Worm (Caenorhabditis elegans) whole organism, L2 larva: Measurements from ENCODE around the gene F43C11.8.

Experiments used
- C34F6.9 ChIP-seq: fragments of 150-350 bp; optimal IDR thresholded peaks from 2 replicates; lab custom pipeline; 2014; ENCODE audit warnings: missing biosample characterization, missing genetic modification characterization
- F13H6.1 ChIP-seq: sonication (generic microtip); optimal IDR thresholded peaks from 2 replicates; lab custom pipeline; 2016; ENCODE audit warnings: missing genetic modification characterization, missing compliant biosample characterization
- Y55F3AM.14 ChIP-seq: fragments of 200-800 bp; sonication (Bioruptor generic); optimal IDR thresholded peaks from 2 replicates; lab custom pipeline; 2018; ENCODE audit warnings: mild to moderate bottlenecking, missing genetic modification characterization, missing compliant biosample characterization
- alr-1 ChIP-seq: fragments of 150-350 bp; optimal IDR thresholded peaks from 2 replicates; lab custom pipeline; 2014; ENCODE audit warnings: missing biosample characterization, missing genetic modification characterization
- aly-2 ChIP-seq: fragments of 150-350 bp; optimal IDR thresholded peaks from 2 replicates; lab custom pipeline; 2014; ENCODE audit warnings: missing biosample characterization, missing genetic modification characterization
- ceh-16 ChIP-seq: fragments of 150-350 bp; optimal IDR thresholded peaks from 2 replicates; lab custom pipeline; 2014; ENCODE audit warnings: missing biosample characterization, missing genetic modification characterization
- ceh-82 ChIP-seq: fragments of 150-350 bp; optimal IDR thresholded peaks from 2 replicates; lab custom pipeline; 2014; ENCODE audit warnings: missing biosample characterization, missing genetic modification characterization
- crh-2 ChIP-seq: sonication (generic microtip); optimal IDR thresholded peaks from 2 replicates; lab custom pipeline; 2017; ENCODE audit warnings: missing biosample characterization, missing genetic modification characterization
- dmd-4 ChIP-seq: sonication (generic microtip); optimal IDR thresholded peaks from 2 replicates; lab custom pipeline; 2017; ENCODE audit warnings: missing biosample characterization, missing genetic modification characterization
- egl-27 ChIP-seq: sonication (generic microtip); optimal IDR thresholded peaks from 3 replicates; lab custom pipeline; 2017; ENCODE audit warnings: missing biosample characterization, missing genetic modification reagents, missing genetic modification characterization
- elt-1 ChIP-seq: fragments of 150-350 bp; optimal IDR thresholded peaks from 2 replicates; lab custom pipeline; 2014; ENCODE audit warnings: missing biosample characterization, missing genetic modification characterization
- elt-3 ChIP-seq: sonication (generic microtip); optimal IDR thresholded peaks from 2 replicates; lab custom pipeline; 2017; ENCODE audit warnings: missing biosample characterization, missing genetic modification characterization
- fos-1 ChIP-seq: fragments of 150-350 bp; optimal IDR thresholded peaks from 2 replicates; lab custom pipeline; 2014; ENCODE audit warnings: missing biosample characterization, missing genetic modification characterization
- gmeb-1 ChIP-seq: fragments of 150-350 bp; optimal IDR thresholded peaks from 2 replicates; lab custom pipeline; 2014; ENCODE audit warnings: missing biosample characterization, missing genetic modification characterization
- lin-11 ChIP-seq: fragments of 150-350 bp; sonication (generic microtip); optimal IDR thresholded peaks from 2 replicates; lab custom pipeline; 2014; ENCODE audit warnings: missing biosample characterization, missing genetic modification characterization, inconsistent platforms, mixed read lengths
- lin-13 ChIP-seq: fragments of 150-350 bp; optimal IDR thresholded peaks from 2 replicates; lab custom pipeline; 2014; ENCODE audit warnings: missing biosample characterization, missing genetic modification reagents, missing genetic modification characterization
- lin-39 ChIP-seq: fragments of 150-350 bp; optimal IDR thresholded peaks from 2 replicates; lab custom pipeline; 2014; ENCODE audit warnings: missing biosample characterization, missing genetic modification reagents, missing genetic modification characterization
- lsy-2 ChIP-seq, 2 experiments: fragments of 150-350 bp in 1 of 2; sonication (generic microtip) in 1 of 2; optimal IDR thresholded peaks; 2 replicates each; lab custom pipeline; 2014 to 2017; ENCODE audit warnings: missing biosample characterization in 2 of 2, missing genetic modification characterization in 2 of 2
- mbf-1 ChIP-seq: sonication (generic microtip); optimal IDR thresholded peaks from 2 replicates; lab custom pipeline; 2017; ENCODE audit warnings: missing biosample characterization, missing genetic modification characterization
- mdl-1 ChIP-seq, 2 experiments: fragments of 150-350 bp in 1 of 2; sonication (generic microtip) in 1 of 2; optimal IDR thresholded peaks; 2 replicates each; lab custom pipeline; 2017; ENCODE audit warnings: missing biosample characterization in 2 of 2, missing genetic modification characterization in 2 of 2
- nhr-12 ChIP-seq: fragments of 150-350 bp; optimal IDR thresholded peaks from 2 replicates; lab custom pipeline; 2014; ENCODE audit warnings: missing biosample characterization, missing genetic modification characterization
- nhr-129 ChIP-seq: fragments of 150-350 bp; optimal IDR thresholded peaks from 2 replicates; lab custom pipeline; 2014; ENCODE audit warnings: missing biosample characterization, missing genetic modification characterization
- nhr-21 ChIP-seq: fragments of 150-350 bp; optimal IDR thresholded peaks from 2 replicates; lab custom pipeline; 2014; ENCODE audit warnings: missing biosample characterization, missing genetic modification characterization
- nhr-23 ChIP-seq: fragments of 150-350 bp; optimal IDR thresholded peaks from 2 replicates; lab custom pipeline; 2014; ENCODE audit warnings: missing biosample characterization, missing genetic modification reagents, missing genetic modification characterization
- nhr-237 ChIP-seq: fragments of 150-350 bp; optimal IDR thresholded peaks from 2 replicates; lab custom pipeline; 2014; ENCODE audit warnings: missing biosample characterization, missing genetic modification characterization
- nhr-25 ChIP-seq: fragments of 150-350 bp; sonication (generic microtip); optimal IDR thresholded peaks from 3 replicates; lab custom pipeline; 2014; ENCODE audit warnings: missing biosample characterization, missing genetic modification characterization
- nhr-6 ChIP-seq: fragments of 150-350 bp; optimal IDR thresholded peaks from 2 replicates; lab custom pipeline; 2014; ENCODE audit warnings: missing biosample characterization, missing genetic modification characterization
- nhr-77 ChIP-seq: fragments of 150-350 bp; optimal IDR thresholded peaks from 2 replicates; lab custom pipeline; 2014; ENCODE audit warnings: missing biosample characterization, missing genetic modification characterization
- skn-1 ChIP-seq: sonication (generic microtip); optimal IDR thresholded peaks from 2 replicates; lab custom pipeline; 2017; ENCODE audit warnings: missing biosample characterization, missing genetic modification characterization
- sma-3 ChIP-seq: sonication (generic microtip); optimal IDR thresholded peaks from 2 replicates; lab custom pipeline; 2016; ENCODE audit warnings: missing genetic modification reagents, missing genetic modification characterization, missing compliant biosample characterization
- sma-9 ChIP-seq, 2 experiments: fragments of 150-350 bp in 1 of 2; sonication (generic microtip) in 1 of 2; optimal IDR thresholded peaks; 2 replicates each; lab custom pipeline; 2014 to 2016; ENCODE audit warnings: missing genetic modification characterization in 2 of 2, mild to moderate bottlenecking in 1 of 2, missing biosample characterization in 1 of 2, missing compliant biosample characterization in 1 of 2, missing genetic modification reagents in 1 of 2, moderate library complexity in 1 of 2
- snpc-4 ChIP-seq: fragments of 150-350 bp; optimal IDR thresholded peaks from 2 replicates; lab custom pipeline; 2014; ENCODE audit warnings: missing biosample characterization, missing genetic modification characterization
- unc-55 ChIP-seq: fragments of 150-350 bp; sonication (generic microtip); optimal IDR thresholded peaks from 3 replicates; lab custom pipeline; 2014; ENCODE audit warnings: missing biosample characterization, missing genetic modification reagents, missing genetic modification characterization
- unc-62 ChIP-seq: fragments of 150-350 bp; optimal IDR thresholded peaks from 2 replicates; lab custom pipeline; 2014; ENCODE audit warnings: missing biosample characterization, missing genetic modification reagents, missing genetic modification characterization
- zag-1 ChIP-seq: fragments of 150-350 bp; optimal IDR thresholded peaks from 2 replicates; lab custom pipeline; 2014; ENCODE audit warnings: missing biosample characterization, missing genetic modification characterization
- ztf-1 ChIP-seq: fragments of 200-800 bp; sonication (Bioruptor generic); conservative IDR thresholded peaks from 2 replicates; pipeline ENCODE4 v1.3.6; 2022; ENCODE audit warnings: missing genetic modification characterization, missing compliant biosample characterization
- ztf-11 ChIP-seq: sonication (generic microtip); optimal IDR thresholded peaks from 2 replicates; lab custom pipeline; 2017; ENCODE audit warnings: missing biosample characterization, missing genetic modification characterization
- ztf-4 ChIP-seq: fragments of 150-350 bp; optimal IDR thresholded peaks from 2 replicates; lab custom pipeline; 2014; ENCODE audit warnings: missing biosample characterization, missing genetic modification characterization

The F43C11.8 gene

DNA sequence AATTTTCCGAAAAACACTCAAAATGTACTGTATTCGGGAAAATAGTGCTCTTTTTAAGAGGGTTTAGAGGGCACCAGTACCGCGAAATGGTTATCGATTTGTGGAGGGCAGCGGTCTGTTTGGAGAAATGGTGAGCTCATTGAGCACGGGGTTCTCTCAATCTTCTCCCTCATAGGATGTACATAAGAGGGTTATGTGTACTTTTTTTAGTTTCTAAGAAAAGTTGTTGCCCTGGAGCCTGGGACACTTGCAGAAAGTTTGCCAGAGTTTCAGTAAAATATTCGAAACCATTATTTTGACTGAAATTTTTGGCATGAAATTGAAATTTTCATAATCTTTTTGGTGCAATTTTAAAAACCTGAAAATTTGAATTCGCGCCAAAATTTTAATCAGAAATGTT is 20.2 kb downstream of the F43C11.8 start, which contains the start of gene F43C11.10:
F43C11.10 (minus strand) TSS at position 101 of the 400 bp plus-strand sequence.
- TF ChIP-seq zag-1 (tag; lab: Kevin White, UChicago) (no peak), egl-27 (tag; lab: Kevin White, UChicago) (no peak), ztf-1 (GFP tag; lab: Robert Waterston, UW) (no peak), lin-39 (no peak), ceh-16 (tag; lab: Kevin White, UChicago) (no peak), ztf-4 (tag; lab: Kevin White, UChicago) (no peak), ceh-82 (tag; lab: Kevin White, UChicago) (no peak), nhr-77 (tag; lab: Kevin White, UChicago) (no peak), lsy-2 (tag; optimal IDR thresholded peaks at IDR 0.05; lab: Kevin White, UChicago) (no peak), nhr-21 (no peak), Y55F3AM.14 (GFP tag; lab: Kevin White, UChicago) (no peak), C34F6.9 (no peak), fos-1 (tag; lab: Kevin White, UChicago) (no peak), nhr-12 (tag; lab: Kevin White, UChicago) (no peak), dmd-4 (no peak), ztf-11 (no peak), crh-2 (tag; lab: Kevin White, UChicago) (no peak)

- TF ChIP-seq alr-1 (no peak), Y55F3AM.14 (GFP tag; lab: Kevin White, UChicago) (no peak), mbf-1 (tag; lab: Kevin White, UChicago) (no peak), C34F6.9 (no peak), fos-1 (tag; lab: Kevin White, UChicago) (no peak), aly-2 (tag; lab: Kevin White, UChicago) (no peak), gmeb-1 (tag; lab: Kevin White, UChicago) (no peak), nhr-129 (tag; lab: Kevin White, UChicago) (no peak)
Observed at ce11 chrII:2353012-2353411, 20.7 kb downstream of the F43C11.8 start, which contains the start of gene F43C11.3. Gene F43C11.3 (plus strand): TSS chrII:2353312.

DNA sequence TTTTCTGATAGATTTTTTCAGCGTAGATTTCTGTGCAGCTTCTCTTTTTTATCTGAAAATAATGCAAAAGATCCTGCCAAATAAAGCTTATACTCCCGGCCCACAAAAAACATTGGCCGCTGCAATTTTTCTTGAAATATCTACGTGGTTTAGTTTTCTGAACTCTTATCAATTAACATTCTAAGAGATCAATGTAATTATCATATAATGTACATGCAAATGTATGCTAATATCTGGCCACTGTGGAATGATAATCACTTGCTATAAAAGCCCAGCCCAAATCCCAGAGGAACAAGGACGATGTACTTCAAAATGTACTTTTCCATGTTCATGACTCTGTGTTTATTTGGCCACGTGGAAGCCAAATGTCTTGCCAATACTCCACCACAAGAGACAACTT is 22.2 kb downstream of the F43C11.8 start, which contains the start of gene F43C11.2:
F43C11.2 (plus strand) TSS at position 301 of the 400 bp plus-strand sequence.
- TF ChIP-seq lsy-2 (tag; optimal IDR thresholded peaks at IDR 0.05; lab: Kevin White, UChicago) = no peak
- TF ChIP-seq nhr-129 (tag; lab: Kevin White, UChicago) = no peak
- no peak for TF ChIP-seq nhr-23 (tag; lab: Kevin White, UChicago)
- TF ChIP-seq nhr-6 = no peak
- no peak for TF ChIP-seq aly-2 (tag; lab: Kevin White, UChicago)
- TF ChIP-seq unc-55 (GFP tag; lab: Kevin White, UChicago) = no peak
- no peak for TF ChIP-seq nhr-25 (tag; lab: Kevin White, UChicago)
- no peak for TF ChIP-seq elt-1 (tag; lab: Kevin White, UChicago)
- TF ChIP-seq alr-1 = no peak
- TF ChIP-seq zag-1 (tag; lab: Kevin White, UChicago) = no peak
- TF ChIP-seq lin-13 (GFP tag; lab: Kevin White, UChicago) = no peak
- TF ChIP-seq sma-3 (GFP tag; lab: Kevin White, UChicago) = no peak
- TF ChIP-seq gmeb-1 (tag; lab: Kevin White, UChicago) = no peak
- TF ChIP-seq egl-27 (tag; lab: Kevin White, UChicago) = no peak
- no peak for TF ChIP-seq fos-1 (tag; lab: Kevin White, UChicago)
- TF ChIP-seq elt-3 = no peak
- TF ChIP-seq ztf-1 (GFP tag; lab: Robert Waterston, UW) = no peak
- no peak for TF ChIP-seq unc-62 (GFP tag; lab: Kevin White, UChicago)
- TF ChIP-seq ztf-4 (tag; lab: Kevin White, UChicago) = no peak

DNA sequence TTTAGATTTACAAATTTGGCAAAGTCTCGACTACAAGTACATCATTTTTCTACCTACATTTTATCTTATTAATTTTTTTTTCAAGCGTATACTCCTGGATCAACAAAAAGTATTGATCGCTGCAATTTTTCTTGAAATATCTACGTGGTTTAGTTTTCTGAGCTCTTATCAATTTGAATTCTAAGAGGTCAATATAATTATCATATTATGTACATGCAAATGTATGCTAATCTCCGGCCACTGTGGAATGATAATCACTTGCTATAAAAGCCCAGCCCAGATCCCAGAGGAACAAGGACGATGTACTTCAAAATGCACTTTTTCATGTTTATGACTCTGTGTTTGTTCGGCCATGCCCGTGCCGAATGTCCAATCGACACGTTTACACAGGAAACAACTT is 24.5 kb downstream of the F43C11.8 start, which contains the start of gene F43C11.1:
F43C11.1 (plus strand) TSS at position 301 of the 400 bp plus-strand sequence.
- no peak for TF ChIP-seq lin-11 (tag; lab: Kevin White, UChicago)
- TF ChIP-seq sma-9 (GFP tag; optimal IDR thresholded peaks at IDR 0.05; lab: Kevin White, UChicago) = no peak
- TF ChIP-seq sma-9 (tag; optimal IDR thresholded peaks at IDR 0.05; lab: Kevin White, UChicago) = no peak
- no peak for TF ChIP-seq dmd-4
- no peak for TF ChIP-seq C34F6.9
- no peak for TF ChIP-seq nhr-77 (tag; lab: Kevin White, UChicago)
- TF ChIP-seq elt-3 = no peak
- no peak for TF ChIP-seq alr-1
- TF ChIP-seq nhr-23 (tag; lab: Kevin White, UChicago) = no peak
- no peak for TF ChIP-seq nhr-12 (tag; lab: Kevin White, UChicago)
- TF ChIP-seq nhr-237 = no peak
- TF ChIP-seq nhr-25 (tag; lab: Kevin White, UChicago) = no peak
- no peak for TF ChIP-seq skn-1 (tag; lab: Kevin White, UChicago)
- no peak for TF ChIP-seq unc-55 (GFP tag; lab: Kevin White, UChicago)
- no peak for TF ChIP-seq Y55F3AM.14 (GFP tag; lab: Kevin White, UChicago)
- no peak for TF ChIP-seq snpc-4
- TF ChIP-seq nhr-6 = no peak
- no peak for TF ChIP-seq mdl-1 (tag; optimal IDR thresholded peaks at IDR 0.05; lab: Kevin White, UChicago)
- TF ChIP-seq F13H6.1 (tag; lab: Kevin White, UChicago) = no peak
- no peak for TF ChIP-seq aly-2 (tag; lab: Kevin White, UChicago)
- TF ChIP-seq ztf-11 = no peak
- TF ChIP-seq, all 48 proteins: peak for 0
